Fruit fly (Drosophila melanogaster): ENCODE data around the gene JhI-21.

dm6 chr2L:12091522-12091921, 35.7 kb upstream of the JhI-21 start, which contains the start of gene Pex19:
- TF ChIP-seq fd59A (GFP tag; optimal IDR thresholded peaks at IDR 0.05) (no peak), CG8319 (GFP tag; optimal IDR thresholded peaks at IDR 0.05) (no peak), achi (GFP tag; optimal IDR thresholded peaks at IDR 0.05) (no peak), OdsH (GFP tag; optimal IDR thresholded peaks at IDR 0.05) (no peak), CG8632 (GFP tag; optimal IDR thresholded peaks at IDR 0.05) (no peak), topi (GFP tag; optimal IDR thresholded peaks at IDR 0.05) (no peak)
